Fruit fly (Drosophila melanogaster) whole organism, wandering third instar larva: ENCODE results near the gene CG4009.

ENCODE experiments used
- Abd-B ChIP-seq: fragments of >200 bp; optimal IDR thresholded peaks from 2 replicates; lab custom pipeline; 2017; ENCODE audit warnings: missing biosample characterization, missing genetic modification characterization
- Hr78 ChIP-seq: fragments of >200 bp; optimal IDR thresholded peaks from 2 replicates; lab custom pipeline; 2017; ENCODE audit warnings: missing biosample characterization, missing genetic modification characterization
- Hr83 ChIP-seq: fragments of 200-300 bp; sonication (Bioruptor generic); optimal IDR thresholded peaks from 2 replicates; lab custom pipeline; 2016; ENCODE audit warnings: missing biosample characterization, mild to moderate bottlenecking, missing genetic modification characterization, moderate library complexity; ENCODE audit not compliant: poor library complexity, severe bottlenecking
- Myc ChIP-seq: fragments of >200 bp; optimal IDR thresholded peaks from 2 replicates; lab custom pipeline; 2017
- foxo ChIP-seq, 2 experiments: fragments of 200-800 bp; sonication (Bioruptor generic); optimal IDR thresholded peaks; 2 replicates in 1 of 2; 3 replicates in 1 of 2; lab custom pipeline; 2016 to 2017; ENCODE audit warnings: missing biosample characterization in 2 of 2, missing genetic modification characterization in 2 of 2
- fru ChIP-seq: fragments of 200-800 bp; sonication (Bioruptor generic); optimal IDR thresholded peaks from 3 replicates; lab custom pipeline; 2016; ENCODE audit warnings: missing biosample characterization, mild to moderate bottlenecking, missing genetic modification characterization
- psq ChIP-seq: fragments of 200-800 bp; sonication (Bioruptor generic); optimal IDR thresholded peaks from 3 replicates; lab custom pipeline; 2017; ENCODE audit warnings: missing biosample characterization, mild to moderate bottlenecking, missing genetic modification characterization, moderate library complexity
- sv ChIP-seq: fragments of 200-800 bp; sonication (Bioruptor generic); optimal IDR thresholded peaks from 3 replicates; lab custom pipeline; 2016; ENCODE audit warnings: missing biosample characterization, missing genetic modification characterization

dm6 chr3R:17085029-17085807 is 49.4 kb upstream of the CG4009 start, which contains the start of gene GckIII:
- TF ChIP-seq Abd-B (GFP tag; lab: Kevin White, UChicago) (no peak), sv (no peak), Hr83 (GFP tag; lab: Kevin White, UChicago) (no peak), psq (GFP tag; lab: Kevin White, UChicago) (no peak), Hr78 (GFP tag; lab: Kevin White, UChicago) (no peak), foxo (GFP tag; optimal IDR thresholded peaks at IDR 0.05; lab: Kevin White, UChicago) (no peak), fru (GFP tag; lab: Kevin White, UChicago) (no peak), Myc (no peak)
